Worm (Caenorhabditis elegans): ENCODE results near the gene deg-1.

- TF ChIP-seq unc-130 (GFP tag; optimal IDR thresholded peaks at IDR 0.05) (no peak), T07F8.4 (tag; optimal IDR thresholded peaks at IDR 0.05) (no peak), madf-10 (tag; optimal IDR thresholded peaks at IDR 0.05) (no peak), cebp-1 (GFP tag; IDR thresholded peaks at IDR 0.05) (no peak), cebp-1 (tag; optimal IDR thresholded peaks at IDR 0.05) (no peak), athp-1 (tag; optimal IDR thresholded peaks at IDR 0.05) (no peak), nhr-90 (tag; optimal IDR thresholded peaks at IDR 0.05) (no peak), ekl-4 (GFP tag; IDR thresholded peaks at IDR 0.05) (no peak), dox-1 (GFP tag; IDR thresholded peaks at IDR 0.05) (no peak), hsf-1 (GFP tag; IDR thresholded peaks at IDR 0.05) (no peak), lin-40 (tag; optimal IDR thresholded peaks at IDR 0.05) (no peak)
Observed at ce11 chrX:7778786-7779185, 25.9 kb downstream of the deg-1 start.

Data from whole organism, young adult.